Fruit fly (Drosophila melanogaster) whole organism, embryonic: ENCODE data around the gene Frmd5.

ENCODE experiments used
- Awh ChIP-seq: fragments of 200-800 bp; sonication (Bioruptor generic); IDR thresholded peaks from 2 replicates; pipeline ENCODE4, ENCODE4 v1.3.6; 2022; ENCODE audit warnings: missing biosample characterization, missing genetic modification characterization
- CG10321 ChIP-seq: fragments of 200-800 bp; sonication (Bioruptor generic); IDR thresholded peaks from 2 replicates; pipeline ENCODE4 v1.3.6; 2022; ENCODE audit warnings: missing biosample characterization, missing genetic modification characterization
- CG12104 ChIP-seq: fragments of 200-800 bp; sonication (Bioruptor generic); optimal IDR thresholded peaks from 3 replicates; lab custom pipeline; 2016; ENCODE audit warnings: missing biosample characterization, missing genetic modification characterization
- CG17912 ChIP-seq: fragments of 200-800 bp; sonication (Bioruptor generic); optimal IDR thresholded peaks from 2 replicates; lab custom pipeline; 2018; ENCODE audit warnings: missing biosample characterization, mild to moderate bottlenecking, missing genetic modification characterization
- CG18619 ChIP-seq: fragments of 200-800 bp; sonication (Bioruptor generic); optimal IDR thresholded peaks from 3 replicates; lab custom pipeline; 2017; ENCODE audit warnings: missing biosample characterization, mild to moderate bottlenecking, missing genetic modification characterization
- CG3407 ChIP-seq: fragments of 200-800 bp; sonication (Bioruptor generic); optimal IDR thresholded peaks from 2 replicates; lab custom pipeline; 2018; ENCODE audit warnings: missing biosample characterization, mild to moderate bottlenecking, missing genetic modification characterization
- CG4328 ChIP-seq: fragments of 200-800 bp; sonication (Bioruptor generic); optimal IDR thresholded peaks from 3 replicates; lab custom pipeline; 2017; ENCODE audit warnings: missing biosample characterization, missing genetic modification reagents, missing genetic modification characterization
- CG6175 ChIP-seq: fragments of 200-800 bp; sonication (Bioruptor generic); IDR thresholded peaks from 3 replicates; pipeline ENCODE4 v1.3.6; 2022; ENCODE audit warnings: missing biosample characterization, missing genetic modification characterization
- CG6654 ChIP-seq: fragments of 200-800 bp; sonication (Bioruptor generic); optimal IDR thresholded peaks from 2 replicates; lab custom pipeline; 2017; ENCODE audit warnings: missing biosample characterization, mild to moderate bottlenecking, missing genetic modification characterization
- CG6765 ChIP-seq: fragments of 200-800 bp; sonication (Bioruptor generic); optimal IDR thresholded peaks from 3 replicates; lab custom pipeline; 2017; ENCODE audit warnings: missing biosample characterization, mild to moderate bottlenecking, missing genetic modification characterization
- CG7372 ChIP-seq: fragments of 200-800 bp; sonication (Bioruptor generic); IDR thresholded peaks from 2 replicates; pipeline ENCODE4 v1.3.6; 2022; ENCODE audit warnings: missing biosample characterization, missing genetic modification characterization
- CG7745 ChIP-seq: fragments of 200-800 bp; sonication (Bioruptor generic); optimal IDR thresholded peaks from 2 replicates; lab custom pipeline; 2018; ENCODE audit warnings: missing biosample characterization, mild to moderate bottlenecking, missing genetic modification characterization, moderate library complexity
- CG9932 ChIP-seq: fragments of 200-800 bp; sonication (Bioruptor generic); IDR thresholded peaks from 2 replicates; pipeline ENCODE4 v1.3.6; 2022; ENCODE audit warnings: missing biosample characterization, missing genetic modification characterization
- CHES-1-like ChIP-seq: fragments of 200-800 bp; sonication (Bioruptor generic); optimal IDR thresholded peaks from 2 replicates; lab custom pipeline; 2016; ENCODE audit warnings: missing biosample characterization, missing genetic modification characterization
- CoRest ChIP-seq: fragments of 200-800 bp; sonication (Bioruptor generic); optimal IDR thresholded peaks from 3 replicates; lab custom pipeline; 2018; ENCODE audit warnings: missing biosample characterization, mild to moderate bottlenecking, missing genetic modification characterization, moderate library complexity
- Deaf1 ChIP-seq: fragments of 200-800 bp; optimal IDR thresholded peaks from 3 replicates; lab custom pipeline; 2019; ENCODE audit warnings: missing biosample characterization, mild to moderate bottlenecking, missing genetic modification characterization, moderate library complexity
- Drgx ChIP-seq: fragments of 200-800 bp; sonication (Bioruptor generic); IDR thresholded peaks from 2 replicates; pipeline ENCODE4 v1.3.6; 2022; ENCODE audit warnings: missing biosample characterization, missing genetic modification characterization
- E2f2 ChIP-seq: fragments of 200-800 bp; sonication (Bioruptor generic); IDR thresholded peaks from 2 replicates; pipeline ENCODE4 v1.3.6; 2022; ENCODE audit warnings: missing biosample characterization, missing genetic modification characterization
- HLH3B ChIP-seq: fragments of 200-800 bp; sonication (Bioruptor generic); IDR thresholded peaks from 2 replicates; pipeline ENCODE4 v1.3.6; 2022; ENCODE audit warnings: missing biosample characterization, missing genetic modification characterization
- Hr3 ChIP-seq: fragments of 200-800 bp; sonication (Bioruptor generic); optimal IDR thresholded peaks from 3 replicates; lab custom pipeline; 2016; ENCODE audit warnings: missing biosample characterization, missing genetic modification characterization
- MESR4 ChIP-seq: fragments of 200-800 bp; sonication (Bioruptor generic); optimal IDR thresholded peaks from 2 replicates; lab custom pipeline; 2018; ENCODE audit warnings: missing biosample characterization, mild to moderate bottlenecking, missing genetic modification characterization, moderate library complexity
- Med ChIP-seq: fragments of 200-800 bp; sonication (Bioruptor generic); peaks from one replicate; lab custom pipeline; 2016; ENCODE audit warnings: missing biosample characterization, missing genetic modification characterization, mild to moderate bottlenecking, inconsistent platforms, moderate library complexity
- Oaz ChIP-seq: fragments of 200-800 bp; sonication (Bioruptor generic); IDR thresholded peaks from 2 replicates; pipeline ENCODE4 v1.3.6; 2022; ENCODE audit warnings: missing biosample characterization, missing genetic modification characterization
- Pdp1 ChIP-seq, 2 experiments: fragments of 200-800 bp; sonication (Bioruptor generic); optimal IDR thresholded peaks; 3 replicates each; lab custom pipeline; 2016; ENCODE audit warnings: missing biosample characterization in 2 of 2, missing genetic modification characterization in 2 of 2, mild to moderate bottlenecking in 1 of 2, moderate library complexity in 1 of 2
- Rfx ChIP-seq: fragments of 200-800 bp; sonication (Bioruptor generic); IDR thresholded peaks from 2 replicates; pipeline ENCODE4 v1.3.6; 2022; ENCODE audit warnings: missing biosample characterization, missing genetic modification characterization
- Sin3A ChIP-seq: fragments of >200 bp; optimal IDR thresholded peaks from 2 replicates; lab custom pipeline; 2018
- Vsx1 ChIP-seq: fragments of 200-800 bp; sonication (Bioruptor generic); optimal IDR thresholded peaks from 2 replicates; lab custom pipeline; 2017; ENCODE audit warnings: missing biosample characterization, mild to moderate bottlenecking, missing genetic modification characterization, missing genetic modification reagents
- ara ChIP-seq: fragments of 200-800 bp; sonication (Bioruptor generic); IDR thresholded peaks from 2 replicates; pipeline ENCODE4 v1.3.6; 2022; ENCODE audit warnings: missing biosample characterization, missing genetic modification characterization
- crp ChIP-seq, 2 experiments: fragments of 200-800 bp; sonication (Bioruptor generic); optimal IDR thresholded peaks; 2 replicates in 1 of 2; 3 replicates in 1 of 2; lab custom pipeline; 2017; ENCODE audit warnings: missing biosample characterization in 2 of 2, missing genetic modification characterization in 2 of 2, mild to moderate bottlenecking in 1 of 2, moderate library complexity in 1 of 2
- dan ChIP-seq: fragments of 200-800 bp; sonication (Bioruptor generic); IDR thresholded peaks from 2 replicates; pipeline ENCODE4 v1.3.6; 2022; ENCODE audit warnings: missing biosample characterization, missing genetic modification characterization
- esg ChIP-seq: fragments of 200-800 bp; sonication (Bioruptor generic); conservative IDR thresholded peaks from 2 replicates; pipeline ENCODE4 v1.3.6; 2022; ENCODE audit warnings: missing biosample characterization, missing genetic modification characterization
- ftz-f1 ChIP-seq: fragments of 200-800 bp; sonication (Bioruptor generic); optimal IDR thresholded peaks from 2 replicates; lab custom pipeline; 2016; ENCODE audit warnings: missing biosample characterization, missing genetic modification characterization
- klu ChIP-seq: fragments of 200-800 bp; sonication (Bioruptor generic); IDR thresholded peaks from 2 replicates; pipeline ENCODE4 v1.3.6; 2022; ENCODE audit warnings: missing biosample characterization, missing genetic modification characterization
- knrl ChIP-seq: fragments of 200-800 bp; sonication (Bioruptor generic); IDR thresholded peaks from 3 replicates; pipeline ENCODE4 v1.3.6; 2022; ENCODE audit warnings: missing biosample characterization, missing genetic modification characterization; ENCODE audit not compliant: partially characterized antibody
- mld ChIP-seq: fragments of 200-800 bp; sonication (Bioruptor generic); IDR thresholded peaks from 3 replicates; pipeline ENCODE4 v1.3.6; 2022; ENCODE audit warnings: missing biosample characterization, missing genetic modification characterization; ENCODE audit not compliant: partially characterized antibody
- pros ChIP-seq: fragments of 200-800 bp; sonication (Bioruptor generic); optimal IDR thresholded peaks from 3 replicates; lab custom pipeline; 2019; ENCODE audit warnings: missing biosample characterization, mild to moderate bottlenecking, missing genetic modification characterization, moderate library complexity
- row ChIP-seq: fragments of 200-800 bp; sonication (Bioruptor generic); IDR thresholded peaks from 3 replicates; pipeline ENCODE4 v1.3.6; 2022; ENCODE audit warnings: missing biosample characterization, missing genetic modification characterization
- sd ChIP-seq: fragments of 200-800 bp; sonication (Bioruptor generic); optimal IDR thresholded peaks from 3 replicates; lab custom pipeline; 2018; ENCODE audit warnings: missing biosample characterization, mild to moderate bottlenecking, missing genetic modification characterization, moderate library complexity
- sens-2 ChIP-seq: fragments of 200-800 bp; sonication (Bioruptor generic); IDR thresholded peaks from 2 replicates; pipeline ENCODE4 v1.3.6; 2022; ENCODE audit warnings: missing biosample characterization, missing genetic modification characterization
- sna ChIP-seq: fragments of 200-800 bp; sonication (Bioruptor generic); IDR thresholded peaks from 2 replicates; pipeline ENCODE4 v1.3.6; 2022; ENCODE audit warnings: missing biosample characterization, missing genetic modification characterization; ENCODE audit not compliant: partially characterized antibody
- stwl ChIP-seq: fragments of 200-800 bp; sonication (Bioruptor generic); optimal IDR thresholded peaks from 3 replicates; lab custom pipeline; 2018; ENCODE audit warnings: missing biosample characterization, mild to moderate bottlenecking, missing genetic modification characterization, moderate library complexity
- tap ChIP-seq: fragments of 200-800 bp; optimal IDR thresholded peaks from 3 replicates; lab custom pipeline; 2019; ENCODE audit warnings: missing biosample characterization, mild to moderate bottlenecking, missing genetic modification characterization, moderate library complexity
- tin ChIP-seq: fragments of 200-800 bp; sonication (Bioruptor generic); optimal IDR thresholded peaks from 3 replicates; lab custom pipeline; 2016; ENCODE audit warnings: missing biosample characterization, missing genetic modification characterization
- tll ChIP-seq, 2 experiments: fragments of 200-800 bp in 1 of 2; fragments of >200 bp in 1 of 2; sonication (Bioruptor generic) in 1 of 2; optimal IDR thresholded peaks; 2 replicates each; lab custom pipeline; 2017 to 2019; ENCODE audit warnings: missing biosample characterization in 2 of 2, missing genetic modification characterization in 2 of 2, mild to moderate bottlenecking in 1 of 2, moderate library complexity in 1 of 2

Gene Frmd5

dm6 chr2L:10386208-10386805 lies 42.1 kb downstream of the Frmd5 start, which contains the start of the genes Cdk1 and mRpS7 (continued):
- no peak for TF ChIP-seq CG17912
- TF ChIP-seq, all 482 proteins: peak for 295

DNA sequence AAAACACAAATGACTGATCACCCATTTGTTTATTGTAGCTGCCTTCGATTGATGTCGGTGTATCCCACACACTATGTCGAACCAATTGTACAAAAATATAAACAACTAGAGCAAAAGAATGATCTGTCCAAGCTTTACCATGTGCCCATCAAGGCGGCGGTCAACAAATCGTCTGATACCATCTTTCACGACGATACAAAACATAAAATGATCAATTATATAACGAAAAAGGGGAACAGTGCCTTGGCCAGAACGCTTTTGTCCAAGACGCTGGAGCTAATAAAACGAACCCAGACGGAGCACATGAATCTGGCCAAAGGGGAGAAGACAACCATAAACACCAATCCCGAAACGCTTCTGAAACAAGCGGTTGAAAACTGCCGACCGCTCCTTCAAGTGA lies 42.6 kb downstream of the Frmd5 start:
- TF ChIP-seq MESR4 (GFP tag; lab: Kevin White, UChicago) (peak; percentile 49), CG3407 (no peak), CG4328 (GFP tag; lab: Kevin White, UChicago) (no peak), Pdp1 (GFP tag; optimal IDR thresholded peaks at IDR 0.05; lab: Kevin White, UChicago) (peak in 1 of 2 experiments; percentile 93)

DNA sequence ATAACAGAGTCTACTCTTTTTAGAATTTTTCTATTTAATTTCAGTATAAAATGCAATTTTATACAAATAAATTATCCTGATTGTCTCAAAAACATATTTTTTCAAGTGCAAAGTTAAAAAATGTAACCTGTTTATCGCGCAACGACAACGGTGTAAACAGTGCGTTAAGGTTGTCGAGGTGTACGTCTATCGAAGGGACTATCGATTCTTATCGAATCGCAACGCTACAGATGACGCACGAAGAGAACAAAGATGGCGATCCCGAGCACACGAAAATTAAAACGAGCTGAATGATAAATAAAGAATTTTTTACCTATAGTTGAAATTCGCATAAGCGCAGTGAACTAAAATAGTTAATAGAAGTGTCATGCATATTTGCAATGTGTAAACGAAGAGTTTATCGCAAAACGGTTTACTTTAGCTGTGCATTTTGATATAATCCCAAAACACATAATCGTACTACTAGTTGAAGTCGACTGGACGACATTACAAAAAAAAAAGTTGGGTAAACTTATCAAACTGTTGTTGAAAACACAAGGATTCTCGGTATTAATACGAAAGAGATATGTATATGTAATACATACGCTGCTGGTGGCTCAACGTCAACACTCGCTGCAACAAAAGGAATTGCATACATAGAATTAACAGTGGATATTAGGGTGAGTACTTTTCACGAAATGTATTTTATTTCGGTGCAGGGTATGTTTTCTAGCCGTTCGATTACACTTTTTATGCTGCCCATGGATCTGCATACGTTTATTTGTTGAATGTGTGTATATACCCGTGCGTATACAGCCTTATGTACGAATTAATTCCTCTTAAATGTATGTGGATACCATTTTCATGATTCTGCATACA lies 43.9 kb downstream of the Frmd5 start, which contains the start of gene da:
Gene da, plus strand, starts transcription at position 237 of the 858 bp plus-strand sequence.
- peak; percentile 75; the same call in 1 of the 2 replicates for TF ChIP-seq CG9932 (GFP tag; lab: Robert Waterston, UW)
- TF ChIP-seq CG10321 (GFP tag; lab: Robert Waterston, UW), result no peak
- TF ChIP-seq CoRest (tag; lab: Kevin White, UChicago), result peak; percentile 73
- no peak for TF ChIP-seq Sin3A
- no peak for TF ChIP-seq CG4328 (GFP tag; lab: Kevin White, UChicago)
- peak; percentile 98 for TF ChIP-seq Deaf1 (tag; lab: Kevin White, UChicago)
- peak; percentile 52; the same call in 1 of the 2 replicates for TF ChIP-seq Awh
- no peak for TF ChIP-seq sens-2
- no peak for TF ChIP-seq sna (GFP tag; lab: Robert Waterston, UW)
- peak; percentile 65 for TF ChIP-seq stwl (tag; lab: Kevin White, UChicago)
- peak; percentile 47; the same call in 1 of the 2 replicates for TF ChIP-seq E2f2 (GFP tag; lab: Robert Waterston, UW)
- no peak for TF ChIP-seq klu
- peak; percentile 25 for TF ChIP-seq CG6765 (GFP tag; lab: Kevin White, UChicago)
- no peak for TF ChIP-seq mld (GFP tag; lab: Robert Waterston, UW)
- peak in 1 of 2 experiments; percentile 12 for TF ChIP-seq tll (GFP tag; optimal IDR thresholded peaks at IDR 0.05; lab: Kevin White, UChicago)
- TF ChIP-seq Rfx (GFP tag; lab: Robert Waterston, UW), result peak; percentile 75
- TF ChIP-seq CHES-1-like (GFP tag; lab: Kevin White, UChicago), result peak; percentile 60
- TF ChIP-seq dan, result no peak
- TF ChIP-seq knrl (GFP tag; lab: Robert Waterston, UW), result peak; percentile 50; the same call in 1 of the 3 replicates
- TF ChIP-seq Hr3 (GFP tag; lab: Kevin White, UChicago), result peak; percentile 61
- TF ChIP-seq sd (tag; lab: Kevin White, UChicago), result peak; percentile 46
- TF ChIP-seq CG7745 (tag; lab: Kevin White, UChicago), result no peak
- peak; percentile 61 for TF ChIP-seq CG18619 (GFP tag; lab: Kevin White, UChicago)
- TF ChIP-seq ftz-f1 (GFP tag; lab: Kevin White, UChicago), result no peak
- TF ChIP-seq CG6175, result no peak
- TF ChIP-seq CG12104, result no peak
- TF ChIP-seq esg (GFP tag; lab: Robert Waterston, UW), result peak; percentile 36; the same call in 1 of the 2 replicates
- TF ChIP-seq HLH3B (GFP tag; lab: Robert Waterston, UW), result peak; percentile 52
- TF ChIP-seq CG7372 (GFP tag; lab: Robert Waterston, UW), result 0 out of 2 replicates have a peak, but pooled peaks have one; percentile 29
- peak; percentile 37; the same call in 1 of the 2 replicates for TF ChIP-seq Drgx (GFP tag; lab: Robert Waterston, UW)
- peak; percentile 62 for TF ChIP-seq tin (GFP tag; lab: Kevin White, UChicago)
- peak in 1 of 2 experiments; percentile 55 for TF ChIP-seq crp (GFP tag; optimal IDR thresholded peaks at IDR 0.05; lab: Kevin White, UChicago)
- no peak for TF ChIP-seq ara (GFP tag; lab: Robert Waterston, UW)
- no peak for TF ChIP-seq CG6654
- TF ChIP-seq Vsx1 (GFP tag; lab: Kevin White, UChicago), result no peak
- peak; percentile 60 for TF ChIP-seq tap (tag; lab: Kevin White, UChicago)
- TF ChIP-seq Med (GFP tag; lab: Kevin White, UChicago), result peak; percentile 92
- no peak for TF ChIP-seq Oaz (GFP tag; lab: Robert Waterston, UW)
- peak; percentile 85 for TF ChIP-seq row (GFP tag; lab: Robert Waterston, UW)
- no peak for TF ChIP-seq pros (GFP tag; lab: Kevin White, UChicago)
